Fruit fly (Drosophila melanogaster) whole organism, embryonic: ENCODE data around the gene mxt.

Experiments
- C15 ChIP-seq: fragments of 200-800 bp; sonication (Bioruptor generic); IDR thresholded peaks from 3 replicates; pipeline ENCODE4 v1.3.6; 2022; ENCODE audit warnings: missing biosample characterization, missing genetic modification characterization
- CG12744 ChIP-seq: fragments of 200-800 bp; sonication (Bioruptor generic); optimal IDR thresholded peaks from 2 replicates; lab custom pipeline; 2016; ENCODE audit warnings: missing biosample characterization, missing genetic modification characterization
- CG13894 ChIP-seq: fragments of 200-800 bp; sonication (Bioruptor generic); optimal IDR thresholded peaks from 3 replicates; lab custom pipeline; 2018; ENCODE audit warnings: missing biosample characterization, mild to moderate bottlenecking, missing genetic modification characterization, moderate library complexity
- CG15073 ChIP-seq: fragments of 200-800 bp; sonication (Bioruptor generic); optimal IDR thresholded peaks from 2 replicates; lab custom pipeline; 2016; ENCODE audit warnings: missing biosample characterization, missing genetic modification characterization
- CG17186 ChIP-seq: fragments of 200-800 bp; sonication (Bioruptor generic); optimal IDR thresholded peaks from 3 replicates; lab custom pipeline; 2017; ENCODE audit warnings: missing biosample characterization, missing genetic modification reagents, missing genetic modification characterization
- CG17568 ChIP-seq: fragments of 200-800 bp; sonication (Bioruptor generic); optimal IDR thresholded peaks from 2 replicates; lab custom pipeline; 2018; ENCODE audit warnings: missing biosample characterization, mild to moderate bottlenecking, missing genetic modification characterization, moderate library complexity
- CG18599 ChIP-seq: fragments of 200-800 bp; sonication (Bioruptor generic); optimal IDR thresholded peaks from 3 replicates; lab custom pipeline; 2017; ENCODE audit warnings: missing biosample characterization, missing genetic modification characterization, mild to moderate bottlenecking, moderate library complexity, missing genetic modification reagents
- CG2129 ChIP-seq: fragments of 200-800 bp; sonication (Bioruptor generic); IDR thresholded peaks from 2 replicates; pipeline ENCODE4 v1.3.6; 2022; ENCODE audit warnings: missing biosample characterization, missing genetic modification characterization; ENCODE audit not compliant: partially characterized antibody
- CG2712 ChIP-seq: fragments of 200-800 bp; optimal IDR thresholded peaks from 3 replicates; lab custom pipeline; 2019; ENCODE audit warnings: missing biosample characterization, mild to moderate bottlenecking, missing genetic modification characterization, moderate library complexity
- CG34422 ChIP-seq: fragments of 200-800 bp; sonication (Bioruptor generic); IDR thresholded peaks from 3 replicates; pipeline ENCODE4 v1.3.6; 2022; ENCODE audit warnings: missing biosample characterization, missing genetic modification characterization
- CG4424 ChIP-seq: fragments of 200-800 bp; sonication (Bioruptor generic); optimal IDR thresholded peaks from 3 replicates; lab custom pipeline; 2016; ENCODE audit warnings: missing biosample characterization, missing genetic modification characterization
- CG6765 ChIP-seq: fragments of 200-800 bp; sonication (Bioruptor generic); optimal IDR thresholded peaks from 3 replicates; lab custom pipeline; 2017; ENCODE audit warnings: missing biosample characterization, mild to moderate bottlenecking, missing genetic modification characterization
- CG7839 ChIP-seq: fragments of 200-800 bp; sonication (Bioruptor generic); optimal IDR thresholded peaks from 3 replicates; lab custom pipeline; 2018; ENCODE audit warnings: missing biosample characterization, mild to moderate bottlenecking, missing genetic modification characterization, moderate library complexity
- CG8089 ChIP-seq: fragments of 200-800 bp; sonication (Bioruptor generic); optimal IDR thresholded peaks from 3 replicates; lab custom pipeline; 2016; ENCODE audit warnings: missing biosample characterization, missing genetic modification characterization
- CG8290 ChIP-seq, 3 experiments: fragments of 200-800 bp; sonication (Bioruptor generic); optimal IDR thresholded peaks; 2 replicates each; lab custom pipeline; 2016 to 2019; ENCODE audit warnings: missing biosample characterization in 3 of 3, missing genetic modification characterization in 3 of 3, mild to moderate bottlenecking in 2 of 3, moderate library complexity in 1 of 3
- CG8359 ChIP-seq: fragments of 200-800 bp; sonication (Bioruptor generic); optimal IDR thresholded peaks from 2 replicates; lab custom pipeline; 2017; ENCODE audit warnings: missing biosample characterization, mild to moderate bottlenecking, missing genetic modification characterization, borderline replicate concordance
- D ChIP-seq, 2 experiments: fragments of 200-800 bp in 1 of 2; fragments of >200 bp in 1 of 2; sonication (Bioruptor generic) in 1 of 2; optimal IDR thresholded peaks; 2 replicates in 1 of 2; 3 replicates in 1 of 2; lab custom pipeline; 2017; ENCODE audit warnings: mild to moderate bottlenecking in 1 of 2, missing biosample characterization in 1 of 2, missing genetic modification characterization in 1 of 2, missing genetic modification reagents in 1 of 2
- E2f2 ChIP-seq: fragments of 200-800 bp; sonication (Bioruptor generic); IDR thresholded peaks from 2 replicates; pipeline ENCODE4 v1.3.6; 2022; ENCODE audit warnings: missing biosample characterization, missing genetic modification characterization
- HmgZ ChIP-seq: fragments of 200-800 bp; sonication (Bioruptor generic); optimal IDR thresholded peaks from 2 replicates; lab custom pipeline; 2018; ENCODE audit warnings: missing biosample characterization, mild to moderate bottlenecking, missing genetic modification characterization
- Kr ChIP-seq: fragments of 200-800 bp; sonication (Bioruptor generic); optimal IDR thresholded peaks from 2 replicates; lab custom pipeline; 2017; ENCODE audit warnings: missing biosample characterization, mild to moderate bottlenecking, missing genetic modification characterization
- MESR4 ChIP-seq: fragments of 200-800 bp; sonication (Bioruptor generic); optimal IDR thresholded peaks from 2 replicates; lab custom pipeline; 2018; ENCODE audit warnings: missing biosample characterization, mild to moderate bottlenecking, missing genetic modification characterization, moderate library complexity
- Med ChIP-seq: fragments of 200-800 bp; sonication (Bioruptor generic); peaks from one replicate; lab custom pipeline; 2016; ENCODE audit warnings: missing biosample characterization, missing genetic modification characterization, mild to moderate bottlenecking, inconsistent platforms, moderate library complexity
- Mes4 ChIP-seq: fragments of 200-800 bp; sonication (Bioruptor generic); optimal IDR thresholded peaks from 2 replicates; lab custom pipeline; 2016; ENCODE audit warnings: missing biosample characterization, missing genetic modification characterization
- NK7.1 ChIP-seq: fragments of 200-800 bp; sonication (Bioruptor generic); optimal IDR thresholded peaks from 3 replicates; lab custom pipeline; 2016; ENCODE audit warnings: missing biosample characterization, missing genetic modification characterization
- Nf-YC ChIP-seq: fragments of 200-800 bp; optimal IDR thresholded peaks from 3 replicates; lab custom pipeline; 2019; ENCODE audit warnings: missing biosample characterization, mild to moderate bottlenecking, missing genetic modification characterization, moderate library complexity
- Trl ChIP-seq, 3 experiments: fragments of >200 bp in 2 of 3; fragments of 200-800 bp in 1 of 3; sonication (Bioruptor generic) in 1 of 3; optimal IDR thresholded peaks; 2 replicates in 1 of 3; 3 replicates in 2 of 3; lab custom pipeline; 2016 to 2017; ENCODE audit warnings: missing biosample characterization in 1 of 3, missing genetic modification characterization in 1 of 3
- Xbp1 ChIP-seq: fragments of 200-800 bp; sonication (Bioruptor generic); optimal IDR thresholded peaks from 3 replicates; lab custom pipeline; 2016; ENCODE audit warnings: missing biosample characterization, mild to moderate bottlenecking, missing genetic modification characterization
- chinmo ChIP-seq: fragments of 200-800 bp; sonication (Bioruptor generic); IDR thresholded peaks from 4 replicates; pipeline ENCODE4 v1.3.6; 2022; ENCODE audit warnings: missing biosample characterization, missing genetic modification characterization; ENCODE audit not compliant: partially characterized antibody
- kni ChIP-seq: fragments of 200-800 bp; sonication (Bioruptor generic); optimal IDR thresholded peaks from 3 replicates; lab custom pipeline; 2017; ENCODE audit warnings: mild to moderate bottlenecking, missing biosample characterization, missing genetic modification reagents, missing genetic modification characterization
- lilli ChIP-seq: fragments of 200-800 bp; sonication (Bioruptor generic); optimal IDR thresholded peaks from 3 replicates; lab custom pipeline; 2016; ENCODE audit warnings: missing biosample characterization, missing genetic modification characterization
- mirr ChIP-seq: fragments of 200-800 bp; sonication (Bioruptor generic); optimal IDR thresholded peaks from 3 replicates; lab custom pipeline; 2018; ENCODE audit warnings: missing biosample characterization, mild to moderate bottlenecking, missing genetic modification characterization
- nmo ChIP-seq: fragments of 200-800 bp; sonication (Bioruptor generic); optimal IDR thresholded peaks from 2 replicates; lab custom pipeline; 2018; ENCODE audit warnings: missing biosample characterization, mild to moderate bottlenecking, missing genetic modification characterization, moderate library complexity
- pros ChIP-seq: fragments of 200-800 bp; sonication (Bioruptor generic); optimal IDR thresholded peaks from 3 replicates; lab custom pipeline; 2019; ENCODE audit warnings: missing biosample characterization, mild to moderate bottlenecking, missing genetic modification characterization, moderate library complexity
- run ChIP-seq: fragments of 200-800 bp; sonication (Bioruptor generic); optimal IDR thresholded peaks from 3 replicates; lab custom pipeline; 2018; ENCODE audit warnings: missing biosample characterization, mild to moderate bottlenecking, missing genetic modification characterization
- slp2 ChIP-seq: fragments of 200-800 bp; sonication (Bioruptor generic); optimal IDR thresholded peaks from 2 replicates; lab custom pipeline; 2016; ENCODE audit warnings: missing biosample characterization, missing genetic modification characterization
- wdn ChIP-seq: fragments of 200-800 bp; sonication (Bioruptor generic); IDR thresholded peaks from 2 replicates; pipeline ENCODE4 v1.3.6; 2022; ENCODE audit warnings: missing biosample characterization, missing genetic modification characterization
- zen2 ChIP-seq: fragments of 200-800 bp; sonication (Bioruptor generic); IDR thresholded peaks from 3 replicates; pipeline ENCODE4 v1.3.6; 2022; ENCODE audit warnings: missing biosample characterization, missing genetic modification characterization; ENCODE audit not compliant: partially characterized antibody

mxt gene

dm6 chr2L:4891914-4892469 is 44.9 kb upstream of the mxt start, which contains the start of gene CG3036 (continued):
- TF ChIP-seq CG34422 (GFP tag; lab: Robert Waterston, UW), result peak; percentile 56; the same call in 1 of the 3 replicates
- TF ChIP-seq nmo (GFP tag; lab: Kevin White, UChicago), result peak; percentile 29
- no peak for TF ChIP-seq slp2 (GFP tag; lab: Kevin White, UChicago)
- TF ChIP-seq CG13894, result peak; percentile 66
- peak; percentile 42 for TF ChIP-seq kni (GFP tag; lab: Kevin White, UChicago)
- TF ChIP-seq CG12744 (GFP tag; lab: Kevin White, UChicago), result no peak
- TF ChIP-seq lilli, result peak; percentile 57
- TF ChIP-seq CG4424, result peak; percentile 5
- TF ChIP-seq CG2129 (GFP tag; lab: Robert Waterston, UW), result no peak
- peak; percentile 63 for TF ChIP-seq HmgZ (tag; lab: Kevin White, UChicago)
- TF ChIP-seq CG15073 (GFP tag; lab: Kevin White, UChicago), result no peak
- TF ChIP-seq Mes4 (GFP tag; lab: Kevin White, UChicago), result peak; percentile 37
- no peak for TF ChIP-seq CG6765 (GFP tag; lab: Kevin White, UChicago)
- TF ChIP-seq Med (GFP tag; lab: Kevin White, UChicago), result peak; percentile 90
- no peak for TF ChIP-seq C15 (GFP tag; lab: Robert Waterston, UW)
- peak; percentile 58 for TF ChIP-seq CG2712 (tag; lab: Kevin White, UChicago)
- no peak for TF ChIP-seq Xbp1 (GFP tag; lab: Kevin White, UChicago)
- TF ChIP-seq CG7839 (tag; lab: Kevin White, UChicago), result peak; percentile 27
- peak; percentile 32 for TF ChIP-seq CG8290 (GFP tag; optimal IDR thresholded peaks at IDR 0.05; lab: Kevin White, UChicago)
- TF ChIP-seq CG8290 (tag; optimal IDR thresholded peaks at IDR 0.05; lab: Kevin White, UChicago), result peak; percentile 4 to 70
- TF ChIP-seq Trl (optimal IDR thresholded peaks at IDR 0.05; lab: Kevin White, UChicago), result peak in 1 of 2 experiments; percentile 27
- peak; percentile 25 for TF ChIP-seq Trl (GFP tag; optimal IDR thresholded peaks at IDR 0.05; lab: Kevin White, UChicago)
- TF ChIP-seq run (tag; lab: Kevin White, UChicago), result no peak
- TF ChIP-seq chinmo (GFP tag; lab: Robert Waterston, UW), result peak; percentile 98
- TF ChIP-seq D (optimal IDR thresholded peaks at IDR 0.05; lab: Kevin White, UChicago), result peak; percentile 58
- no peak for TF ChIP-seq D (GFP tag; optimal IDR thresholded peaks at IDR 0.05; lab: Kevin White, UChicago)
- TF ChIP-seq CG17568 (GFP tag; lab: Kevin White, UChicago), result peak; percentile 38
- peak; percentile 26; the same call in 1 of the 2 replicates for TF ChIP-seq E2f2 (GFP tag; lab: Robert Waterston, UW)
- TF ChIP-seq pros (GFP tag; lab: Kevin White, UChicago), result peak; percentile 30
- peak; percentile 79 for TF ChIP-seq CG8359 (GFP tag; lab: Kevin White, UChicago)
- peak; percentile 34 for TF ChIP-seq mirr (GFP tag; lab: Kevin White, UChicago)
- TF ChIP-seq CG8089 (GFP tag; lab: Kevin White, UChicago), result no peak
- TF ChIP-seq Nf-YC (tag; lab: Kevin White, UChicago), result peak; percentile 28
- 0 out of 2 replicates have a peak, but pooled peaks have one; percentile 15 for TF ChIP-seq wdn (GFP tag; lab: Robert Waterston, UW)
- TF ChIP-seq CG18599 (GFP tag; lab: Kevin White, UChicago), result peak; percentile 34
- no peak for TF ChIP-seq CG17186 (GFP tag; lab: Kevin White, UChicago)
- no peak for TF ChIP-seq NK7.1 (GFP tag; lab: Kevin White, UChicago)
- peak; percentile 43 for TF ChIP-seq Kr (GFP tag; lab: Kevin White, UChicago)
- peak; percentile 27 for TF ChIP-seq MESR4 (GFP tag; lab: Kevin White, UChicago)
- TF ChIP-seq zen2 (GFP tag; lab: Robert Waterston, UW), result no peak; the same call in 2 of the 3 replicates
- TF ChIP-seq, all 482 proteins: peak for 202
